Worm (Caenorhabditis elegans) whole organism, L4 larva: ENCODE data around the gene F58E6.5.

Experiments
- D1046.2 ChIP-seq: fragments of 200-800 bp; sonication (Bioruptor generic); IDR thresholded peaks from 2 replicates; pipeline ENCODE4 v1.3.6; 2022; ENCODE audit warnings: missing genetic modification characterization, missing compliant biosample characterization
- F10B5.3 ChIP-seq: sonication (generic microtip); optimal IDR thresholded peaks from 2 replicates; lab custom pipeline; 2016; ENCODE audit warnings: mild to moderate bottlenecking, missing genetic modification characterization, missing compliant biosample characterization
- F49E8.2 ChIP-seq: sonication (generic microtip); optimal IDR thresholded peaks from 2 replicates; lab custom pipeline; 2016; ENCODE audit warnings: missing compliant biosample characterization, mild to moderate bottlenecking, missing genetic modification characterization, borderline replicate concordance
- Y105C5A.15 ChIP-seq: fragments of 200-800 bp; sonication (Bioruptor generic); IDR thresholded peaks from 2 replicates; pipeline ENCODE4 v1.3.6; 2022; ENCODE audit warnings: missing genetic modification characterization, missing compliant biosample characterization
- ZK337.2 ChIP-seq: fragments of 200-800 bp; sonication (Bioruptor generic); IDR thresholded peaks from 2 replicates; pipeline ENCODE4 v1.3.6; 2022; ENCODE audit warnings: missing genetic modification reagents, missing genetic modification characterization, missing compliant biosample characterization
- aha-1 ChIP-seq: fragments of 150-350 bp; peaks from one replicate; lab custom pipeline; 2014; ENCODE audit warnings: missing biosample characterization, missing genetic modification characterization
- arid-1 ChIP-seq: fragments of 200-800 bp; sonication (Bioruptor generic); conservative IDR thresholded peaks from 2 replicates; pipeline ENCODE4 v1.3.6; 2022; ENCODE audit warnings: missing genetic modification reagents, missing genetic modification characterization, missing compliant biosample characterization
- ceh-20 ChIP-seq: fragments of 200-800 bp; sonication (Bioruptor generic); IDR thresholded peaks from 2 replicates; pipeline ENCODE4 v1.3.6; 2022; ENCODE audit warnings: missing genetic modification reagents, missing genetic modification characterization, missing compliant biosample characterization
- ceh-28 ChIP-seq: fragments of 150-350 bp; optimal IDR thresholded peaks from 2 replicates; lab custom pipeline; 2014; ENCODE audit warnings: missing biosample characterization, missing genetic modification reagents, missing genetic modification characterization
- ceh-44 ChIP-seq: fragments of 200-800 bp; sonication (Bioruptor generic); IDR thresholded peaks from 2 replicates; pipeline ENCODE4 v1.3.6; 2022; ENCODE audit warnings: missing genetic modification reagents, missing genetic modification characterization, missing compliant biosample characterization
- ceh-62 ChIP-seq: sonication (generic microtip); optimal IDR thresholded peaks from 2 replicates; lab custom pipeline; 2017; ENCODE audit warnings: missing biosample characterization, missing genetic modification characterization
- ctbp-1 ChIP-seq: fragments of 200-800 bp; sonication (Bioruptor generic); IDR thresholded peaks from 2 replicates; pipeline ENCODE4 v1.3.6; 2022; ENCODE audit warnings: missing genetic modification reagents, missing genetic modification characterization, missing compliant biosample characterization
- daf-8 ChIP-seq: fragments of 200-800 bp; sonication (Bioruptor generic); IDR thresholded peaks from 2 replicates; pipeline ENCODE4 v1.3.6; 2022; ENCODE audit warnings: missing genetic modification characterization, missing compliant biosample characterization
- duxl-1 ChIP-seq: sonication (generic microtip); optimal IDR thresholded peaks from 2 replicates; lab custom pipeline; 2016; ENCODE audit warnings: mild to moderate bottlenecking, missing genetic modification characterization, moderate library complexity, missing compliant biosample characterization; ENCODE audit not compliant: poor library complexity
- egl-27 ChIP-seq: sonication (generic microtip); optimal IDR thresholded peaks from 3 replicates; lab custom pipeline; 2017; ENCODE audit warnings: missing biosample characterization, missing genetic modification reagents, missing genetic modification characterization
- egl-43 ChIP-seq: fragments of 200-800 bp; sonication (Bioruptor generic); IDR thresholded peaks from 2 replicates; pipeline ENCODE4 v1.3.6; 2022; ENCODE audit warnings: missing genetic modification reagents, missing genetic modification characterization, missing compliant biosample characterization
- gei-8 ChIP-seq: fragments of 200-800 bp; sonication (Bioruptor generic); optimal IDR thresholded peaks from 2 replicates; lab custom pipeline; 2018; ENCODE audit warnings: mild to moderate bottlenecking, missing genetic modification characterization, missing compliant biosample characterization
- hlh-30 ChIP-seq: sonication (generic microtip); optimal IDR thresholded peaks from 2 replicates; lab custom pipeline; 2017; ENCODE audit warnings: antibody characterized with exemption, mild to moderate bottlenecking, missing genetic modification characterization, missing compliant biosample characterization; ENCODE audit not compliant: insufficient read depth
- hmg-1.1 ChIP-seq: fragments of 200-800 bp; sonication (Bioruptor generic); IDR thresholded peaks from 2 replicates; pipeline ENCODE4 v1.3.6; 2022; ENCODE audit warnings: missing genetic modification reagents, missing genetic modification characterization, missing compliant biosample characterization
- jun-1 ChIP-seq: fragments of 150-350 bp; optimal IDR thresholded peaks from 2 replicates; lab custom pipeline; 2014; ENCODE audit warnings: missing biosample characterization, missing genetic modification reagents, missing genetic modification characterization
- lim-7 ChIP-seq: fragments of 200-800 bp; sonication (Bioruptor generic); IDR thresholded peaks from 2 replicates; pipeline ENCODE4 v1.3.6; 2022; ENCODE audit warnings: missing genetic modification characterization, missing compliant biosample characterization
- lin-15B ChIP-seq: fragments of 150-350 bp; sonication (generic microtip); optimal IDR thresholded peaks from 3 replicates; lab custom pipeline; 2014; ENCODE audit warnings: missing biosample characterization, missing genetic modification characterization
- lin-38 ChIP-seq: fragments of 200-800 bp; sonication (Bioruptor generic); IDR thresholded peaks from 2 replicates; pipeline ENCODE4 v1.3.6; 2022; ENCODE audit warnings: missing genetic modification reagents, missing genetic modification characterization, missing compliant biosample characterization
- lsy-2 ChIP-seq, 2 experiments: fragments of 150-350 bp in 1 of 2; sonication (generic microtip) in 1 of 2; optimal IDR thresholded peaks; 2 replicates each; lab custom pipeline; 2014 to 2017; ENCODE audit warnings: missing biosample characterization in 2 of 2, missing genetic modification characterization in 2 of 2
- mdt-29 ChIP-seq: fragments of 200-800 bp; sonication (Bioruptor generic); IDR thresholded peaks from 2 replicates; pipeline ENCODE4 v1.3.6; 2022; ENCODE audit warnings: missing genetic modification reagents, missing genetic modification characterization, missing compliant biosample characterization
- mep-1 ChIP-seq: fragments of 150-350 bp; sonication (generic microtip); optimal IDR thresholded peaks from 3 replicates; lab custom pipeline; 2014; ENCODE audit warnings: missing biosample characterization, missing genetic modification characterization
- mxl-2 ChIP-seq: fragments of 200-800 bp; sonication (Bioruptor generic); conservative IDR thresholded peaks from 2 replicates; pipeline ENCODE4 v1.3.6; 2022; ENCODE audit warnings: missing genetic modification reagents, missing genetic modification characterization, missing compliant biosample characterization
- mxl-3 ChIP-seq: fragments of 200-800 bp; sonication (Bioruptor generic); optimal IDR thresholded peaks from 2 replicates; lab custom pipeline; 2018; ENCODE audit warnings: mild to moderate bottlenecking, missing genetic modification characterization, missing compliant biosample characterization
- nhr-10 ChIP-seq: fragments of 150-350 bp; optimal IDR thresholded peaks from 2 replicates; lab custom pipeline; 2014; ENCODE audit warnings: missing biosample characterization, missing genetic modification characterization
- nhr-28 ChIP-seq: fragments of 150-350 bp; optimal IDR thresholded peaks from 2 replicates; lab custom pipeline; 2014; ENCODE audit warnings: missing biosample characterization, missing genetic modification characterization
- nhr-42 ChIP-seq: fragments of 200-800 bp; sonication (Bioruptor generic); IDR thresholded peaks from 2 replicates; pipeline ENCODE4 v1.3.6; 2022; ENCODE audit warnings: missing genetic modification characterization, missing compliant biosample characterization
- nhr-48 ChIP-seq: sonication (generic microtip); optimal IDR thresholded peaks from 2 replicates; lab custom pipeline; 2016; ENCODE audit warnings: mild to moderate bottlenecking, missing genetic modification characterization, missing compliant biosample characterization
- nhr-77 ChIP-seq: fragments of 150-350 bp; optimal IDR thresholded peaks from 2 replicates; lab custom pipeline; 2014; ENCODE audit warnings: missing biosample characterization, missing genetic modification characterization
- set-16 ChIP-seq: fragments of 200-800 bp; sonication (Bioruptor generic); IDR thresholded peaks from 2 replicates; pipeline ENCODE4 v1.3.6; 2022; ENCODE audit warnings: missing genetic modification reagents, missing genetic modification characterization, missing compliant biosample characterization
- skn-1 ChIP-seq: fragments of 150-350 bp; optimal IDR thresholded peaks from 2 replicates; lab custom pipeline; 2014; ENCODE audit warnings: missing biosample characterization, missing genetic modification characterization
- snpc-1.2 ChIP-seq: fragments of 200-800 bp; sonication (Bioruptor generic); IDR thresholded peaks from 2 replicates; pipeline ENCODE4 v1.3.6; 2022; ENCODE audit warnings: missing genetic modification reagents, missing genetic modification characterization, missing compliant biosample characterization
- spr-1 ChIP-seq: sonication (generic microtip); optimal IDR thresholded peaks from 2 replicates; lab custom pipeline; 2016; ENCODE audit warnings: mild to moderate bottlenecking, missing genetic modification characterization, missing compliant biosample characterization
- spr-3 ChIP-seq: fragments of 200-800 bp; sonication (Bioruptor generic); optimal IDR thresholded peaks from 2 replicates; lab custom pipeline; 2018; ENCODE audit warnings: mild to moderate bottlenecking, missing genetic modification characterization, missing compliant biosample characterization
- vab-7 ChIP-seq: fragments of 200-800 bp; sonication (Bioruptor generic); IDR thresholded peaks from 2 replicates; pipeline ENCODE4 v1.3.6; 2022; ENCODE audit warnings: missing genetic modification reagents, missing genetic modification characterization, missing compliant biosample characterization
- zag-1 ChIP-seq: fragments of 150-350 bp; optimal IDR thresholded peaks from 2 replicates; lab custom pipeline; 2014; ENCODE audit warnings: missing biosample characterization, missing genetic modification characterization
- ztf-11 ChIP-seq: fragments of 150-350 bp; optimal IDR thresholded peaks from 2 replicates; lab custom pipeline; 2014; ENCODE audit warnings: missing biosample characterization, missing genetic modification characterization
- ztf-7 ChIP-seq: fragments of 150-350 bp; optimal IDR thresholded peaks from 2 replicates; lab custom pipeline; 2014; ENCODE audit warnings: missing biosample characterization, missing genetic modification characterization

F58E6.5 gene

ce11 chrV:9730743-9731706 lies 23.3 kb downstream of the F58E6.5 start (continued):
- TF ChIP-seq lim-7 (GFP tag; lab: Robert Waterston, UW) (peak; percentile 40; the same call in 1 of the 2 replicates), skn-1 (tag; lab: Kevin White, UChicago) (no peak), nhr-28 (tag; lab: Kevin White, UChicago) (peak; percentile 95), lsy-2 (tag; optimal IDR thresholded peaks at IDR 0.05; lab: Kevin White, UChicago) (peak; percentile 95 to 98), mxl-2 (GFP tag; lab: Robert Waterston, UW) (0 out of 2 replicates have a peak, but pooled peaks have one; percentile 61), aha-1 (tag; lab: Kevin White, UChicago) (peak; percentile 100), vab-7 (GFP tag; lab: Robert Waterston, UW) (no peak; the same call in 1 of the 2 replicates), mdt-29 (GFP tag; lab: Robert Waterston, UW) (peak; percentile 30; the same call in 1 of the 2 replicates), nhr-48 (tag; lab: Kevin White, UChicago) (peak; percentile 90), ztf-7 (peak; percentile 42), hmg-1.1 (peak; percentile 93), set-16 (peak; percentile 94), mxl-3 (GFP tag; lab: Kevin White, UChicago) (peak; percentile 99), egl-43 (GFP tag; lab: Robert Waterston, UW) (peak; percentile 93), Y105C5A.15 (GFP tag; lab: Robert Waterston, UW) (no peak), jun-1 (peak; percentile 78), hlh-30 (peak; percentile 97), daf-8 (GFP tag; lab: Robert Waterston, UW) (no peak), ctbp-1 (GFP tag; lab: Robert Waterston, UW) (peak; percentile 94), spr-3 (GFP tag; lab: Kevin White, UChicago) (peak; percentile 6), spr-1 (tag; lab: Kevin White, UChicago) (peak; percentile 89), nhr-77 (tag; lab: Kevin White, UChicago) (peak; percentile 89), ztf-11 (tag; lab: Kevin White, UChicago) (no peak), lin-38 (GFP tag; lab: Robert Waterston, UW) (peak; percentile 68), zag-1 (tag; lab: Kevin White, UChicago) (peak; percentile 35), duxl-1 (peak; percentile 17), F10B5.3 (tag; lab: Kevin White, UChicago) (peak; percentile 65), nhr-42 (GFP tag; lab: Robert Waterston, UW) (peak; percentile 78; the same call in 1 of the 2 replicates), arid-1 (GFP tag; lab: Robert Waterston, UW) (no peak), snpc-1.2 (no peak), nhr-10 (tag; lab: Kevin White, UChicago) (peak; percentile 95), F49E8.2 (tag; lab: Kevin White, UChicago) (no peak), D1046.2 (GFP tag; lab: Robert Waterston, UW) (no peak; the same call in 1 of the 2 replicates), gei-8 (GFP tag; lab: Kevin White, UChicago) (peak; percentile 82), ceh-44 (GFP tag; lab: Robert Waterston, UW) (peak; percentile 84; the same call in 1 of the 2 replicates), lin-15B (tag; lab: Kevin White, UChicago) (no peak), ZK337.2 (no peak), ceh-28 (tag; lab: Kevin White, UChicago) (peak; percentile 54), mep-1 (peak; percentile 96), egl-27 (tag; lab: Kevin White, UChicago) (no peak), ceh-20 (GFP tag; lab: Robert Waterston, UW) (peak; percentile 87), ceh-62 (tag; lab: Kevin White, UChicago) (no peak)
